Worm (Caenorhabditis elegans) whole organism, L3 larva: ENCODE measurements around the gene memi-3.

Source experiments
- egl-27 ChIP-seq: sonication (generic microtip); optimal IDR thresholded peaks from 4 replicates; lab custom pipeline; 2017; ENCODE audit warnings: missing biosample characterization, missing genetic modification reagents, missing genetic modification characterization
- nhr-12 ChIP-seq: fragments of 150-350 bp; optimal IDR thresholded peaks from 2 replicates; lab custom pipeline; 2014; ENCODE audit warnings: missing biosample characterization, missing genetic modification characterization
- pqm-1 ChIP-seq: fragments of 150-350 bp; optimal IDR thresholded peaks from 2 replicates; lab custom pipeline; 2017; ENCODE audit warnings: missing biosample characterization, missing genetic modification characterization, inconsistent platforms
- unc-39 ChIP-seq: sonication (generic microtip); optimal IDR thresholded peaks from 4 replicates; lab custom pipeline; 2017; ENCODE audit warnings: missing biosample characterization, missing genetic modification characterization
- unc-62 ChIP-seq: fragments of 150-350 bp; sonication (generic microtip); optimal IDR thresholded peaks from 4 replicates; lab custom pipeline; 2014; ENCODE audit warnings: missing biosample characterization, missing genetic modification reagents, missing genetic modification characterization
- ztf-11 ChIP-seq: fragments of 150-350 bp; optimal IDR thresholded peaks from 2 replicates; lab custom pipeline; 2014; ENCODE audit warnings: missing biosample characterization, missing genetic modification characterization

DNA sequence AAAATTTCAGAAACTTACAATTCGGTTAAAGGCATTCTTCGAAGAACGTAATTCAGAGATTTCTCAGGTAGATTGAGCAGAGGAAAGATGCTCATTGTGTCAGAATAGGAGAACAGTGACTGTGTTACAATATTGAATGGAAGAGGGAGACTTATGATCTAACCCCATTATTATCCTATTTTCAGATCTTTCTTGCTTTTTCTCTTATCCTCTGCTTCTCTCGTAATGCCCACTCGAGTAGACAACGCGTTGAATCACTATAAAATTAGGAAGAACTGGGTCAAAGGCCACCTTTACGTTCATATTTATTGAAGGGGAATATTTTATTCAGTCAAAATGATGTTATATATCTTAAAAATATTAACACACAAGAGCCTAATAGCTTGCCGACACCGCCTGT is 23.9 kb downstream of the memi-3 start, which contains the start of gene fbxb-76:
- TF ChIP-seq nhr-12 = no peak
- TF ChIP-seq egl-27 = no peak
- TF ChIP-seq unc-62 (GFP tag; lab: Kevin White, UChicago) = no peak
- no peak for TF ChIP-seq ztf-11 (tag; lab: Kevin White, UChicago)
- TF ChIP-seq pqm-1 (tag; lab: Kevin White, UChicago) = no peak
- TF ChIP-seq unc-39 (tag; lab: Kevin White, UChicago) = no peak
